Worm (Caenorhabditis elegans): ENCODE results near the gene rsp-2.
"Not testable (repeated sequence)": the region's sequence is repeated elsewhere in the genome, so short reads cannot be mapped to it uniquely, and the experiment has no call there.

rsp-2 gene

ce11 chrII:11443128-11443527, 9.6 kb downstream of the rsp-2 start:
- TF ChIP-seq dsc-1 (tag; optimal IDR thresholded peaks at IDR 0.05) (no peak), ceh-8 (GFP tag; optimal IDR thresholded peaks at IDR 0.05) (peak; percentile 28)

- TF ChIP-seq dsc-1, mep-1, nhr-71 (tag; optimal IDR thresholded peaks at IDR 0.05): not testable (repeated sequence)
These were observed 10.3 kb downstream of the rsp-2 start, which contains the start of gene ebp-2 for ce11 chrII:11442425-11442824. Gene ebp-2, plus strand, starts transcription at chrII:11442725.

ce11 chrII:11440265-11440664, 12.5 kb downstream of the rsp-2 start, which contains the start of gene VW02B12L.2:
Gene VW02B12L.2, minus strand, starts transcription at chrII:11440329.
- TF ChIP-seq fkh-10 (GFP tag; optimal IDR thresholded peaks at IDR 0.05) (no peak), hpl-2 (GFP tag; optimal IDR thresholded peaks at IDR 0.05) (no peak), nhr-77 (tag; optimal IDR thresholded peaks at IDR 0.05) (peak; percentile 23), fkh-8 (tag; optimal IDR thresholded peaks at IDR 0.05) (peak; percentile 4), ztf-11 (tag; optimal IDR thresholded peaks at IDR 0.05) (no peak), nhr-90 (tag; optimal IDR thresholded peaks at IDR 0.05; ENCODE audit: poor library complexity) (peak; percentile 34), lin-14 (GFP tag; optimal IDR thresholded peaks at IDR 0.05) (peak; percentile 61), dpl-1 (GFP tag; optimal IDR thresholded peaks at IDR 0.05) (peak; percentile 80 to 90 (median 89)), lin-39 (tag; optimal IDR thresholded peaks at IDR 0.05) (peak; percentile 10), C04F5.9 (tag; optimal IDR thresholded peaks at IDR 0.05) (no peak), sptf-1 (tag; optimal IDR thresholded peaks at IDR 0.05) (no peak), tlp-1 (tag; optimal IDR thresholded peaks at IDR 0.05) (no peak), aly-2 (tag; optimal IDR thresholded peaks at IDR 0.05) (no peak), nhr-71 (tag; optimal IDR thresholded peaks at IDR 0.05) (peak; percentile 59), unc-62 (GFP tag; optimal IDR thresholded peaks at IDR 0.05) (no peak), mab-9 (GFP tag; IDR thresholded peaks at IDR 0.05) (no peak), mep-1 (tag; optimal IDR thresholded peaks at IDR 0.05) (no peak), elt-2 (tag; optimal IDR thresholded peaks at IDR 0.05) (no peak), unc-98 (GFP tag; IDR thresholded peaks at IDR 0.05) (no peak), mef-2 (tag; optimal IDR thresholded peaks at IDR 0.05) (no peak), unc-30 (tag; optimal IDR thresholded peaks at IDR 0.05) (no peak), F16B12.6 (tag; optimal IDR thresholded peaks at IDR 0.05) (no peak), pax-3 (tag; optimal IDR thresholded peaks at IDR 0.05) (no peak), nhr-237 (tag; optimal IDR thresholded peaks at IDR 0.05) (no peak), lin-15B (tag; optimal IDR thresholded peaks at IDR 0.05) (peak; percentile 45), egl-13 (tag; optimal IDR thresholded peaks at IDR 0.05) (no peak), dsc-1 (tag; optimal IDR thresholded peaks at IDR 0.05) (peak; percentile 18), skn-1 (tag; optimal IDR thresholded peaks at IDR 0.05) (peak; percentile 58), rnt-1 (tag; optimal IDR thresholded peaks at IDR 0.05) (peak; percentile 38), ces-1 (GFP tag; optimal IDR thresholded peaks at IDR 0.05) (no peak), lir-3 (tag; optimal IDR thresholded peaks at IDR 0.05; ENCODE audit: poor library complexity) (no peak), mdl-1 (tag; optimal IDR thresholded peaks at IDR 0.05) (no peak), C16A3.4 (tag; optimal IDR thresholded peaks at IDR 0.05) (peak; percentile 54), nhr-11 (tag; optimal IDR thresholded peaks at IDR 0.05) (no peak), lin-35 (GFP tag; optimal IDR thresholded peaks at IDR 0.05) (peak; percentile 89 to 96), snpc-4 (tag; optimal IDR thresholded peaks at IDR 0.05) (peak; percentile 7), hlh-17 (GFP tag; optimal IDR thresholded peaks at IDR 0.05; ENCODE audit: borderline replicate concordance) (no peak), blmp-1 (tag; optimal IDR thresholded peaks at IDR 0.05) (peak; percentile 71), snu-23 (GFP tag; optimal IDR thresholded peaks at IDR 0.05) (peak; percentile 57), swsn-7 (tag; optimal IDR thresholded peaks at IDR 0.05) (peak; percentile 28), ceh-82 (tag; optimal IDR thresholded peaks at IDR 0.05) (peak in 2 of 3 experiments; percentile 4 to 48), nhr-20 (tag; optimal IDR thresholded peaks at IDR 0.05) (peak; percentile 52), irx-1 (tag; optimal IDR thresholded peaks at IDR 0.05) (no peak), ceh-88 (GFP tag; IDR thresholded peaks at IDR 0.05) (no peak), efl-1 (optimal IDR thresholded peaks at IDR 0.05) (peak; percentile 43 to 91), efl-1 (GFP tag; optimal IDR thresholded peaks at IDR 0.05 in 1 of 2) (peak; percentile 90 to 99), lsy-2 (tag; optimal IDR thresholded peaks at IDR 0.05) (peak; percentile 53 to 85), vab-15 (tag; optimal IDR thresholded peaks at IDR 0.05) (peak; percentile 74)
